Fruit fly (Drosophila melanogaster) whole organism, embryonic: ENCODE data around the gene Ilp6.

Experiments used
- Asciz ChIP-seq: fragments of 200-800 bp; sonication (Bioruptor generic); optimal IDR thresholded peaks from 2 replicates; lab custom pipeline; 2017; ENCODE audit warnings: missing biosample characterization, mild to moderate bottlenecking, missing genetic modification characterization, missing genetic modification reagents
- B-H2 ChIP-seq: fragments of 200-800 bp; sonication (Bioruptor generic); optimal IDR thresholded peaks from 2 replicates; lab custom pipeline; 2018; ENCODE audit warnings: missing biosample characterization, mild to moderate bottlenecking, missing genetic modification characterization
- BtbVII ChIP-seq: fragments of 200-800 bp; sonication (Bioruptor generic); optimal IDR thresholded peaks from 3 replicates; lab custom pipeline; 2017; ENCODE audit warnings: missing biosample characterization, mild to moderate bottlenecking, missing genetic modification characterization
- CG10209 ChIP-seq: fragments of 200-800 bp; sonication (Bioruptor generic); optimal IDR thresholded peaks from 3 replicates; lab custom pipeline; 2017; ENCODE audit warnings: missing biosample characterization, mild to moderate bottlenecking, missing genetic modification characterization, missing genetic modification reagents
- CG10267 ChIP-seq: fragments of 200-800 bp; sonication (Bioruptor generic); optimal IDR thresholded peaks from 2 replicates; lab custom pipeline; 2018; ENCODE audit warnings: missing biosample characterization, mild to moderate bottlenecking, missing genetic modification characterization, moderate library complexity
- CG12769 ChIP-seq: fragments of 200-800 bp; sonication (Bioruptor generic); optimal IDR thresholded peaks from 2 replicates; lab custom pipeline; 2019; ENCODE audit warnings: missing biosample characterization, mild to moderate bottlenecking, missing genetic modification characterization, moderate library complexity
- CG13287 ChIP-seq: fragments of 200-800 bp; sonication (Bioruptor generic); IDR thresholded peaks from 2 replicates; pipeline ENCODE4 v1.3.6; 2022; ENCODE audit warnings: missing biosample characterization, missing genetic modification characterization; ENCODE audit not compliant: partially characterized antibody
- CG1603 ChIP-seq: fragments of 200-800 bp; sonication (Bioruptor generic); optimal IDR thresholded peaks from 2 replicates; lab custom pipeline; 2019; ENCODE audit warnings: missing biosample characterization, mild to moderate bottlenecking, missing genetic modification characterization, moderate library complexity
- CG2116 ChIP-seq: fragments of 200-800 bp; sonication (Bioruptor generic); optimal IDR thresholded peaks from 3 replicates; lab custom pipeline; 2018; ENCODE audit warnings: missing biosample characterization, mild to moderate bottlenecking, missing genetic modification characterization
- CG2678 ChIP-seq: fragments of 200-800 bp; sonication (Bioruptor generic); optimal IDR thresholded peaks from 3 replicates; lab custom pipeline; 2019; ENCODE audit warnings: missing biosample characterization, mild to moderate bottlenecking, missing genetic modification characterization, moderate library complexity
- CG30020 ChIP-seq: fragments of 200-800 bp; optimal IDR thresholded peaks from 2 replicates; lab custom pipeline; 2019; ENCODE audit warnings: missing biosample characterization, mild to moderate bottlenecking, missing genetic modification characterization, moderate library complexity
- CG32532 ChIP-seq: fragments of 200-800 bp; sonication (Bioruptor generic); IDR thresholded peaks from 2 replicates; pipeline ENCODE4 v1.3.6; 2022; ENCODE audit warnings: missing biosample characterization, missing genetic modification characterization
- CG32772 ChIP-seq: fragments of 200-800 bp; sonication (Bioruptor generic); IDR thresholded peaks from 2 replicates; pipeline ENCODE4 v1.3.6; 2022; ENCODE audit warnings: missing biosample characterization, missing genetic modification characterization
- CG3726 ChIP-seq: fragments of 200-800 bp; sonication (Bioruptor generic); IDR thresholded peaks from 3 replicates; pipeline ENCODE4, ENCODE4 v1.3.6; 2022; ENCODE audit warnings: missing biosample characterization, missing genetic modification characterization
- CG3847 ChIP-seq: fragments of 200-800 bp; sonication (Bioruptor generic); IDR thresholded peaks from 2 replicates; pipeline ENCODE4 v1.3.6; 2022; ENCODE audit warnings: missing biosample characterization, missing genetic modification characterization
- CG4707 ChIP-seq: fragments of 200-800 bp; sonication (Bioruptor generic); optimal IDR thresholded peaks from 2 replicates; lab custom pipeline; 2018; ENCODE audit warnings: missing biosample characterization, mild to moderate bottlenecking, missing genetic modification characterization, moderate library complexity
- CG7556 ChIP-seq: fragments of 200-800 bp; sonication (Bioruptor generic); optimal IDR thresholded peaks from 2 replicates; lab custom pipeline; 2017; ENCODE audit warnings: missing biosample characterization, mild to moderate bottlenecking, missing genetic modification characterization
- CG8924 ChIP-seq: fragments of 200-800 bp; optimal IDR thresholded peaks from 3 replicates; lab custom pipeline; 2019; ENCODE audit warnings: missing biosample characterization, mild to moderate bottlenecking, missing genetic modification characterization, moderate library complexity
- CG9817 ChIP-seq: fragments of 200-800 bp; sonication (Bioruptor generic); optimal IDR thresholded peaks from 2 replicates; lab custom pipeline; 2018; ENCODE audit warnings: missing biosample characterization, mild to moderate bottlenecking, missing genetic modification characterization, moderate library complexity
- D ChIP-seq, 2 experiments: fragments of 200-800 bp in 1 of 2; fragments of >200 bp in 1 of 2; sonication (Bioruptor generic) in 1 of 2; optimal IDR thresholded peaks; 2 replicates in 1 of 2; 3 replicates in 1 of 2; lab custom pipeline; 2017; ENCODE audit warnings: mild to moderate bottlenecking in 1 of 2, missing biosample characterization in 1 of 2, missing genetic modification characterization in 1 of 2, missing genetic modification reagents in 1 of 2
- Dad ChIP-seq: fragments of 200-800 bp; sonication (Bioruptor generic); optimal IDR thresholded peaks from 3 replicates; lab custom pipeline; 2016; ENCODE audit warnings: missing biosample characterization, missing genetic modification characterization
- Deaf1 ChIP-seq: fragments of 200-800 bp; optimal IDR thresholded peaks from 3 replicates; lab custom pipeline; 2019; ENCODE audit warnings: missing biosample characterization, mild to moderate bottlenecking, missing genetic modification characterization, moderate library complexity
- Dip3 ChIP-seq: fragments of 200-800 bp; sonication (Bioruptor generic); optimal IDR thresholded peaks from 3 replicates; lab custom pipeline; 2016; ENCODE audit warnings: missing biosample characterization, missing genetic modification characterization
- Fer3 ChIP-seq: fragments of 200-800 bp; sonication (Bioruptor generic); optimal IDR thresholded peaks from 2 replicates; lab custom pipeline; 2018; ENCODE audit warnings: missing biosample characterization, mild to moderate bottlenecking, missing genetic modification characterization, moderate library complexity
- HmgZ ChIP-seq: fragments of 200-800 bp; sonication (Bioruptor generic); optimal IDR thresholded peaks from 2 replicates; lab custom pipeline; 2018; ENCODE audit warnings: missing biosample characterization, mild to moderate bottlenecking, missing genetic modification characterization
- Hr51 ChIP-seq, 2 experiments: fragments of 200-800 bp; sonication (Bioruptor generic); optimal IDR thresholded peaks; 2 replicates in 1 of 2; 3 replicates in 1 of 2; lab custom pipeline; 2016 to 2018; ENCODE audit warnings: missing biosample characterization in 2 of 2, missing genetic modification characterization in 2 of 2, mild to moderate bottlenecking in 1 of 2, moderate library complexity in 1 of 2
- Hr78 ChIP-seq, 2 experiments: fragments of 200-800 bp in 1 of 2; fragments of >200 bp in 1 of 2; sonication (Bioruptor generic) in 1 of 2; optimal IDR thresholded peaks; 2 replicates each; lab custom pipeline; 2017 to 2019; ENCODE audit warnings: missing biosample characterization in 2 of 2, missing genetic modification characterization in 2 of 2, mild to moderate bottlenecking in 1 of 2, moderate library complexity in 1 of 2
- Jarid2 ChIP-seq: fragments of 200-800 bp; sonication (Bioruptor generic); optimal IDR thresholded peaks from 3 replicates; lab custom pipeline; 2017; ENCODE audit warnings: mild to moderate bottlenecking, missing biosample characterization, missing genetic modification reagents, missing genetic modification characterization
- Med ChIP-seq: fragments of 200-800 bp; sonication (Bioruptor generic); peaks from one replicate; lab custom pipeline; 2016; ENCODE audit warnings: missing biosample characterization, missing genetic modification characterization, mild to moderate bottlenecking, inconsistent platforms, moderate library complexity
- Nf-YC ChIP-seq: fragments of 200-800 bp; optimal IDR thresholded peaks from 3 replicates; lab custom pipeline; 2019; ENCODE audit warnings: missing biosample characterization, mild to moderate bottlenecking, missing genetic modification characterization, moderate library complexity
- TFAM ChIP-seq: fragments of 200-800 bp; sonication (Bioruptor generic); optimal IDR thresholded peaks from 2 replicates; lab custom pipeline; 2017; ENCODE audit warnings: missing biosample characterization, missing genetic modification characterization, inconsistent platforms
- Tbp ChIP-seq: fragments of >200 bp; optimal IDR thresholded peaks from 2 replicates; lab custom pipeline; 2018; ENCODE audit warnings: missing biosample characterization, missing genetic modification characterization
- al ChIP-seq: fragments of 200-800 bp; sonication (Bioruptor generic); IDR thresholded peaks from 2 replicates; pipeline ENCODE4 v1.3.6; 2022; ENCODE audit warnings: missing biosample characterization, missing genetic modification characterization
- aop ChIP-seq: fragments of 200-800 bp; sonication (Bioruptor generic); IDR thresholded peaks from 2 replicates; pipeline ENCODE4 v1.3.6; 2022; ENCODE audit warnings: missing biosample characterization, missing genetic modification characterization
- ara ChIP-seq: fragments of 200-800 bp; sonication (Bioruptor generic); IDR thresholded peaks from 2 replicates; pipeline ENCODE4 v1.3.6; 2022; ENCODE audit warnings: missing biosample characterization, missing genetic modification characterization
- fd102C ChIP-seq: fragments of 200-800 bp; sonication (Bioruptor generic); optimal IDR thresholded peaks from 2 replicates; lab custom pipeline; 2018; ENCODE audit warnings: missing biosample characterization, mild to moderate bottlenecking, missing genetic modification characterization, moderate library complexity
- fd96Cb ChIP-seq: fragments of 200-800 bp; sonication (Bioruptor generic); optimal IDR thresholded peaks from 2 replicates; lab custom pipeline; 2018; ENCODE audit warnings: missing biosample characterization, mild to moderate bottlenecking, missing genetic modification characterization, moderate library complexity
- ham ChIP-seq: fragments of 200-800 bp; sonication (Bioruptor generic); IDR thresholded peaks from 2 replicates; pipeline ENCODE4 v1.3.6; 2022; ENCODE audit warnings: missing biosample characterization, missing genetic modification characterization
- lola ChIP-seq, 3 experiments: fragments of >200 bp in 2 of 3; fragments of 200-800 bp in 1 of 3; sonication (Bioruptor generic) in 1 of 3; optimal IDR thresholded peaks; 2 replicates each; lab custom pipeline; 2017 to 2019; ENCODE audit warnings: missing biosample characterization in 3 of 3, missing genetic modification characterization in 3 of 3, mild to moderate bottlenecking in 1 of 3, moderate library complexity in 1 of 3
- onecut ChIP-seq: fragments of 200-800 bp; sonication (Bioruptor generic); IDR thresholded peaks from 2 replicates; pipeline ENCODE4 v1.3.6; 2022; ENCODE audit warnings: missing biosample characterization, missing genetic modification characterization
- org-1 ChIP-seq: fragments of 200-800 bp; sonication (Bioruptor generic); optimal IDR thresholded peaks from 2 replicates; lab custom pipeline; 2017; ENCODE audit warnings: missing biosample characterization, missing genetic modification characterization
- repo ChIP-seq: fragments of 200-800 bp; sonication (Bioruptor generic); optimal IDR thresholded peaks from 2 replicates; lab custom pipeline; 2016; ENCODE audit warnings: missing biosample characterization, missing genetic modification characterization
- sc ChIP-seq, 3 experiments: fragments of >200 bp in 2 of 3; fragments of 200-800 bp in 1 of 3; sonication (Bioruptor generic) in 1 of 3; optimal IDR thresholded peaks; 2 replicates in 2 of 3; 3 replicates in 1 of 3; lab custom pipeline; 2017; ENCODE audit warnings: mild to moderate bottlenecking in 1 of 3, missing biosample characterization in 1 of 3, missing genetic modification characterization in 1 of 3, missing genetic modification reagents in 1 of 3
- sens ChIP-seq: fragments of 200-800 bp; sonication (Bioruptor generic); peaks from one replicate; lab custom pipeline; 2016; ENCODE audit warnings: missing biosample characterization, missing genetic modification characterization
- sens-2 ChIP-seq: fragments of 200-800 bp; sonication (Bioruptor generic); IDR thresholded peaks from 2 replicates; pipeline ENCODE4 v1.3.6; 2022; ENCODE audit warnings: missing biosample characterization, missing genetic modification characterization
- ssp ChIP-seq: fragments of 200-800 bp; sonication (Bioruptor generic); IDR thresholded peaks from 2 replicates; pipeline ENCODE4 v1.3.6; 2022; ENCODE audit warnings: missing biosample characterization, missing genetic modification characterization
- stwl ChIP-seq: fragments of 200-800 bp; sonication (Bioruptor generic); optimal IDR thresholded peaks from 3 replicates; lab custom pipeline; 2018; ENCODE audit warnings: missing biosample characterization, mild to moderate bottlenecking, missing genetic modification characterization, moderate library complexity
- wor ChIP-seq: fragments of 200-800 bp; sonication (Bioruptor generic); IDR thresholded peaks from 2 replicates; pipeline ENCODE4 v1.3.6; 2022; ENCODE audit warnings: missing biosample characterization, missing genetic modification characterization
- zen ChIP-seq: fragments of 200-800 bp; sonication (Bioruptor generic); optimal IDR thresholded peaks from 3 replicates; lab custom pipeline; 2018; ENCODE audit warnings: missing biosample characterization, mild to moderate bottlenecking, missing genetic modification characterization, moderate library complexity

Ilp6 gene

dm6 chrX:2306307-2306706 lies 28.2 kb downstream of the Ilp6 start (continued):
- TF ChIP-seq ham (GFP tag; lab: Robert Waterston, UW), result no peak
- TF ChIP-seq CG3726 (GFP tag; lab: Robert Waterston, UW), result 0 out of 3 replicates have a peak, but pooled peaks have one; percentile 47
- TF ChIP-seq B-H2 (GFP tag; lab: Kevin White, UChicago), result no peak
- peak; percentile 27 for TF ChIP-seq Asciz (GFP tag; lab: Kevin White, UChicago)
- no peak for TF ChIP-seq CG2116 (GFP tag; lab: Kevin White, UChicago)
- TF ChIP-seq ara (GFP tag; lab: Robert Waterston, UW), result peak; percentile 56
- no peak for TF ChIP-seq Deaf1 (tag; lab: Kevin White, UChicago)
- TF ChIP-seq Fer3 (tag; lab: Kevin White, UChicago), result peak; percentile 24
- TF ChIP-seq CG2678 (tag; lab: Kevin White, UChicago), result peak; percentile 74
- peak; percentile 7 for TF ChIP-seq HmgZ (tag; lab: Kevin White, UChicago)
- TF ChIP-seq CG8924 (tag; lab: Kevin White, UChicago), result peak; percentile 44
- peak; percentile 13; the same call in 1 of the 2 replicates for TF ChIP-seq onecut (GFP tag; lab: Robert Waterston, UW)
- TF ChIP-seq ssp (GFP tag; lab: Robert Waterston, UW), result peak; percentile 18; the same call in 1 of the 2 replicates
- peak; percentile 71 for TF ChIP-seq fd96Cb (tag; lab: Kevin White, UChicago)
- TF ChIP-seq CG3847 (GFP tag; lab: Robert Waterston, UW), result peak; percentile 17; the same call in 1 of the 2 replicates
- peak; percentile 77 for TF ChIP-seq CG7556 (GFP tag; lab: Kevin White, UChicago)
- TF ChIP-seq Jarid2 (GFP tag; lab: Kevin White, UChicago), result peak; percentile 1
- peak; percentile 72 for TF ChIP-seq org-1
- TF ChIP-seq fd102C (GFP tag; lab: Kevin White, UChicago), result no peak
- TF ChIP-seq CG10209 (GFP tag; lab: Kevin White, UChicago), result peak; percentile 64
- no peak for TF ChIP-seq Hr78 (GFP tag; optimal IDR thresholded peaks at IDR 0.05; lab: Kevin White, UChicago)
- TF ChIP-seq Dad (GFP tag; lab: Kevin White, UChicago), result peak; percentile 17
- TF ChIP-seq CG9817 (tag; lab: Kevin White, UChicago), result peak; percentile 17
- TF ChIP-seq TFAM (GFP tag; lab: Kevin White, UChicago), result no peak
- peak; percentile 91 for TF ChIP-seq sens
- no peak for TF ChIP-seq CG4707
- TF ChIP-seq aop (GFP tag; lab: Robert Waterston, UW), result no peak
- TF ChIP-seq CG30020, result no peak
- no peak for TF ChIP-seq CG13287
- TF ChIP-seq al, result no peak
- peak; percentile 88 for TF ChIP-seq Med
- TF ChIP-seq sc (optimal IDR thresholded peaks at IDR 0.05; lab: Kevin White, UChicago), result no peak
- TF ChIP-seq sc (GFP tag; optimal IDR thresholded peaks at IDR 0.05; lab: Kevin White, UChicago), result no peak
- peak; percentile 15; the same call in 1 of the 2 replicates for TF ChIP-seq CG32532 (GFP tag; lab: Robert Waterston, UW)
- no peak for TF ChIP-seq D (optimal IDR thresholded peaks at IDR 0.05; lab: Kevin White, UChicago)
- peak; percentile 37 for TF ChIP-seq D (GFP tag; optimal IDR thresholded peaks at IDR 0.05; lab: Kevin White, UChicago)
- TF ChIP-seq wor, result peak; percentile 22; the same call in 1 of the 2 replicates
- peak; percentile 79 for TF ChIP-seq CG1603 (tag; lab: Kevin White, UChicago)
- TF ChIP-seq CG10267 (tag; lab: Kevin White, UChicago), result peak; percentile 4
- peak; percentile 47 for TF ChIP-seq BtbVII (GFP tag; lab: Kevin White, UChicago)
- TF ChIP-seq repo (GFP tag; lab: Kevin White, UChicago), result peak; percentile 54
- TF ChIP-seq CG32772 (GFP tag; lab: Robert Waterston, UW), result peak; percentile 53
- TF ChIP-seq Hr51 (GFP tag; optimal IDR thresholded peaks at IDR 0.05; lab: Kevin White, UChicago), result peak; percentile 25 to 88
- TF ChIP-seq lola (GFP tag; optimal IDR thresholded peaks at IDR 0.05; lab: Kevin White, UChicago), result no peak
- TF ChIP-seq stwl, result no peak
- TF ChIP-seq Dip3, result peak; percentile 40
- TF ChIP-seq sens-2 (GFP tag; lab: Robert Waterston, UW), result no peak
- TF ChIP-seq CG12769 (tag; lab: Kevin White, UChicago), result peak; percentile 73
- peak; percentile 33 for TF ChIP-seq zen (tag; lab: Kevin White, UChicago)
- TF ChIP-seq Nf-YC (tag; lab: Kevin White, UChicago), result no peak
- no peak for TF ChIP-seq Tbp
